Worm (Caenorhabditis elegans) whole organism, young adult: Measurements from ENCODE around the gene W02B3.4.
A peak's percentile ranks its signal among the peaks of the same experiment; 100 is the strongest.

Source experiments
- B0261.1 ChIP-seq: sonication (generic microtip); optimal IDR thresholded peaks from 2 replicates; lab custom pipeline; 2016; ENCODE audit warnings: mild to moderate bottlenecking, missing genetic modification characterization, moderate library complexity, missing compliant biosample characterization
- F22D6.2 ChIP-seq: sonication (generic microtip); optimal IDR thresholded peaks from 2 replicates; lab custom pipeline; 2016; ENCODE audit warnings: mild to moderate bottlenecking, missing genetic modification characterization, missing compliant biosample characterization
- F33H1.4 ChIP-seq: fragments of 200-800 bp; sonication (Bioruptor generic); IDR thresholded peaks from 2 replicates; pipeline ENCODE4 v1.3.6; 2022; ENCODE audit warnings: missing genetic modification reagents, missing genetic modification characterization, missing compliant biosample characterization
- F39B2.1 ChIP-seq: fragments of 200-800 bp; sonication (Bioruptor generic); IDR thresholded peaks from 2 replicates; pipeline ENCODE4 v1.3.6; 2022; ENCODE audit warnings: missing genetic modification reagents, missing genetic modification characterization, missing compliant biosample characterization
- F49E8.2 ChIP-seq: sonication (generic microtip); optimal IDR thresholded peaks from 3 replicates; lab custom pipeline; 2017; ENCODE audit warnings: missing genetic modification characterization, mild to moderate bottlenecking, missing compliant biosample characterization, antibody characterized with exemption, moderate library complexity; ENCODE audit not compliant: insufficient read depth
- F57A8.1 ChIP-seq: fragments of 200-800 bp; sonication (Bioruptor generic); optimal IDR thresholded peaks from 2 replicates; lab custom pipeline; 2018; ENCODE audit warnings: mild to moderate bottlenecking, missing genetic modification characterization, moderate library complexity, missing compliant biosample characterization
- F57C9.4 ChIP-seq: sonication (generic microtip); optimal IDR thresholded peaks from 2 replicates; lab custom pipeline; 2017; ENCODE audit warnings: mild to moderate bottlenecking, missing genetic modification characterization, missing compliant biosample characterization
- K12H6.12 ChIP-seq: fragments of 200-800 bp; sonication (Bioruptor generic); optimal IDR thresholded peaks from 2 replicates; lab custom pipeline; 2018; ENCODE audit warnings: mild to moderate bottlenecking, missing genetic modification characterization, missing compliant biosample characterization
- T26A5.8 ChIP-seq: sonication (generic microtip); optimal IDR thresholded peaks from 2 replicates; lab custom pipeline; 2016; ENCODE audit warnings: missing genetic modification characterization, missing compliant biosample characterization
- Y53F4B.3 ChIP-seq: fragments of 200-800 bp; sonication (Bioruptor generic); IDR thresholded peaks from 2 replicates; pipeline ENCODE4 v1.3.6; 2022; ENCODE audit warnings: missing genetic modification reagents, missing genetic modification characterization, missing compliant biosample characterization
- Y56A3A.18 ChIP-seq: fragments of 200-800 bp; sonication (Bioruptor generic); IDR thresholded peaks from 2 replicates; pipeline ENCODE4 v1.3.6; 2022; ENCODE audit warnings: missing genetic modification reagents, missing genetic modification characterization, missing compliant biosample characterization
- Y67H2A.10 ChIP-seq: fragments of 200-800 bp; sonication (Bioruptor generic); conservative IDR thresholded peaks from 2 replicates; pipeline ENCODE4 v1.3.6; 2022; ENCODE audit warnings: missing genetic modification reagents, missing genetic modification characterization, missing compliant biosample characterization
- aptf-2 ChIP-seq: fragments of 200-800 bp; sonication (Bioruptor generic); conservative IDR thresholded peaks from 2 replicates; pipeline ENCODE4 v1.3.6; 2022; ENCODE audit warnings: missing genetic modification reagents, missing genetic modification characterization, missing compliant biosample characterization
- attf-3 ChIP-seq: fragments of 200-800 bp; sonication (Bioruptor generic); conservative IDR thresholded peaks from 2 replicates; pipeline ENCODE4 v1.3.6; 2022; ENCODE audit warnings: missing genetic modification reagents, missing genetic modification characterization, missing compliant biosample characterization
- attf-5 ChIP-seq: fragments of 200-800 bp; sonication (Bioruptor generic); optimal IDR thresholded peaks from 2 replicates; lab custom pipeline; 2018; ENCODE audit warnings: mild to moderate bottlenecking, missing genetic modification characterization, missing compliant biosample characterization
- bed-2 ChIP-seq: fragments of 200-800 bp; sonication (Bioruptor generic); IDR thresholded peaks from 2 replicates; pipeline ENCODE4 v1.3.6; 2022; ENCODE audit warnings: missing genetic modification reagents, missing genetic modification characterization, missing compliant biosample characterization
- ccch-3 ChIP-seq: fragments of 200-800 bp; sonication (Bioruptor generic); optimal IDR thresholded peaks from 2 replicates; lab custom pipeline; 2018; ENCODE audit warnings: mild to moderate bottlenecking, missing genetic modification characterization, missing compliant biosample characterization
- ceh-40 ChIP-seq: fragments of 200-800 bp; sonication (Bioruptor generic); IDR thresholded peaks from 2 replicates; pipeline ENCODE4 v1.3.6; 2022; ENCODE audit warnings: missing genetic modification characterization, missing compliant biosample characterization
- ceh-79 ChIP-seq: sonication (generic microtip); optimal IDR thresholded peaks from 2 replicates; lab custom pipeline; 2017; ENCODE audit warnings: mild to moderate bottlenecking, missing genetic modification characterization, missing compliant biosample characterization
- ceh-91 ChIP-seq: fragments of 200-800 bp; sonication (Bioruptor generic); IDR thresholded peaks from 2 replicates; pipeline ENCODE4 v1.3.6; 2022; ENCODE audit warnings: missing genetic modification reagents, missing genetic modification characterization, missing compliant biosample characterization
- chd-7 ChIP-seq: sonication (generic microtip); optimal IDR thresholded peaks from 2 replicates; lab custom pipeline; 2016; ENCODE audit warnings: mild to moderate bottlenecking, missing genetic modification characterization, moderate library complexity, missing compliant biosample characterization
- dox-1 ChIP-seq: fragments of 200-800 bp; sonication (Bioruptor generic); IDR thresholded peaks from 2 replicates; pipeline ENCODE4 v1.3.6; 2022; ENCODE audit warnings: missing genetic modification reagents, missing genetic modification characterization, missing compliant biosample characterization
- dpff-1 ChIP-seq: sonication (generic microtip); optimal IDR thresholded peaks from 2 replicates; lab custom pipeline; 2017; ENCODE audit warnings: mild to moderate bottlenecking, missing genetic modification characterization, missing compliant biosample characterization
- egl-18 ChIP-seq: fragments of 200-800 bp; sonication (Bioruptor generic); IDR thresholded peaks from 2 replicates; pipeline ENCODE4 v1.3.6; 2022; ENCODE audit warnings: missing genetic modification reagents, missing genetic modification characterization, missing compliant biosample characterization
- him-1 ChIP-seq: sonication (generic microtip); optimal IDR thresholded peaks from 2 replicates; lab custom pipeline; 2016; ENCODE audit warnings: missing genotype, missing genetic modification reagents, missing genetic modification characterization, missing compliant biosample characterization
- hrde-1 ChIP-seq: sonication (generic microtip); optimal IDR thresholded peaks from 2 replicates; lab custom pipeline; 2016; ENCODE audit warnings: missing genetic modification characterization, mild to moderate bottlenecking, missing compliant biosample characterization, moderate library complexity, missing genotype, missing genetic modification reagents, borderline replicate concordance
- lag-1 ChIP-seq: fragments of 200-800 bp; sonication (Bioruptor generic); IDR thresholded peaks from 2 replicates; pipeline ENCODE4 v1.3.6; 2022; ENCODE audit warnings: missing genetic modification reagents, missing genetic modification characterization, missing compliant biosample characterization
- let-526 ChIP-seq: fragments of 200-800 bp; sonication (Bioruptor generic); IDR thresholded peaks from 2 replicates; pipeline ENCODE4 v1.3.6; 2022; ENCODE audit warnings: missing genetic modification reagents, missing genetic modification characterization, missing compliant biosample characterization
- let-607 ChIP-seq, 2 experiments: fragments of 200-800 bp in 1 of 2; sonication (Bioruptor generic) in 1 of 2; sonication (generic microtip) in 1 of 2; optimal IDR thresholded peaks; 2 replicates each; lab custom pipeline; 2016 to 2018; ENCODE audit warnings: mild to moderate bottlenecking in 2 of 2, missing compliant biosample characterization in 2 of 2, missing genetic modification characterization in 2 of 2, moderate library complexity in 2 of 2, missing genotype in 1 of 2
- lin-26 ChIP-seq: fragments of 200-800 bp; sonication (Bioruptor generic); IDR thresholded peaks from 2 replicates; pipeline ENCODE4 v1.3.6; 2022; ENCODE audit warnings: missing genetic modification reagents, missing genetic modification characterization, missing compliant biosample characterization
- madf-3 ChIP-seq: fragments of 200-800 bp; sonication (Bioruptor generic); IDR thresholded peaks from 2 replicates; pipeline ENCODE4 v1.3.6; 2022; ENCODE audit warnings: missing genetic modification reagents, missing genetic modification characterization, missing compliant biosample characterization
- madf-8 ChIP-seq: fragments of 200-800 bp; sonication (Bioruptor generic); conservative IDR thresholded peaks from 2 replicates; pipeline ENCODE4 v1.3.6; 2022; ENCODE audit warnings: missing genetic modification reagents, missing genetic modification characterization, missing compliant biosample characterization
- mel-28 ChIP-seq: sonication (generic microtip); optimal IDR thresholded peaks from 2 replicates; lab custom pipeline; 2016; ENCODE audit warnings: borderline replicate concordance, mild to moderate bottlenecking, missing genetic modification characterization, missing compliant biosample characterization
- nfyb-1 ChIP-seq: fragments of 200-800 bp; sonication (Bioruptor generic); IDR thresholded peaks from 2 replicates; pipeline ENCODE4 v1.3.6; 2022; ENCODE audit warnings: missing genetic modification reagents, missing genetic modification characterization, missing compliant biosample characterization
- nhr-120 ChIP-seq: fragments of 200-800 bp; sonication (Bioruptor generic); IDR thresholded peaks from 2 replicates; pipeline ENCODE4 v1.3.6; 2022; ENCODE audit warnings: missing genetic modification characterization, missing compliant biosample characterization
- nhr-27 ChIP-seq: fragments of 200-800 bp; sonication (Bioruptor generic); optimal IDR thresholded peaks from 2 replicates; lab custom pipeline; 2018; ENCODE audit warnings: mild to moderate bottlenecking, missing genetic modification characterization, moderate library complexity, missing compliant biosample characterization
- pha-4 ChIP-seq: fragments of 150-350 bp; sonication (generic microtip); optimal IDR thresholded peaks from 2 replicates; lab custom pipeline; 2014; ENCODE audit warnings: missing biosample characterization, missing genetic modification reagents, missing genetic modification characterization
- rec-8 ChIP-seq, 2 experiments: sonication (generic microtip); optimal IDR thresholded peaks; 2 replicates each; lab custom pipeline; 2016; ENCODE audit warnings: mild to moderate bottlenecking in 2 of 2, missing genetic modification characterization in 2 of 2, missing genetic modification reagents in 2 of 2, missing genotype in 2 of 2, missing biosample characterization in 1 of 2, missing compliant biosample characterization in 1 of 2, moderate library complexity in 1 of 2
- rpc-1 ChIP-seq, 2 experiments: fragments of 150-350 bp in 1 of 2; sonication (generic microtip) in 1 of 2; optimal IDR thresholded peaks; 2 replicates each; lab custom pipeline; 2014 to 2018; ENCODE audit warnings: missing biosample characterization in 1 of 2, missing genetic modification characterization in 1 of 2, missing genetic modification reagents in 1 of 2, missing genotype in 1 of 2
- sdz-38 ChIP-seq: sonication (generic microtip); optimal IDR thresholded peaks from 2 replicates; lab custom pipeline; 2016; ENCODE audit warnings: missing genotype, missing genetic modification characterization, missing compliant biosample characterization
- tbx-9 ChIP-seq: sonication (generic microtip); optimal IDR thresholded peaks from 2 replicates; lab custom pipeline; 2016; ENCODE audit warnings: borderline replicate concordance, missing genetic modification characterization, inconsistent platforms, missing compliant biosample characterization
- unc-62 ChIP-seq: fragments of 150-350 bp; optimal IDR thresholded peaks from 2 replicates; lab custom pipeline; 2014; ENCODE audit warnings: missing biosample characterization, missing genetic modification reagents, missing genetic modification characterization
- xnd-1 ChIP-seq: sonication (generic microtip); optimal IDR thresholded peaks from 2 replicates; lab custom pipeline; 2016; ENCODE audit warnings: missing genotype, missing genetic modification reagents, missing genetic modification characterization, missing compliant biosample characterization
- zfh-2 ChIP-seq: fragments of 200-800 bp; sonication (Bioruptor generic); conservative IDR thresholded peaks from 2 replicates; pipeline ENCODE4 v1.3.6; 2022; ENCODE audit warnings: missing genetic modification reagents, missing genetic modification characterization, missing compliant biosample characterization
- ztf-18 ChIP-seq: sonication (generic microtip); optimal IDR thresholded peaks from 2 replicates; lab custom pipeline; 2016; ENCODE audit warnings: missing genotype, mild to moderate bottlenecking, missing genetic modification characterization, missing compliant biosample characterization
- ztf-22 ChIP-seq: fragments of 200-800 bp; sonication (Bioruptor generic); optimal IDR thresholded peaks from 2 replicates; lab custom pipeline; 2018; ENCODE audit warnings: mild to moderate bottlenecking, missing genetic modification characterization, moderate library complexity, missing compliant biosample characterization
- ztf-25 ChIP-seq: fragments of 200-800 bp; sonication (Bioruptor generic); IDR thresholded peaks from 2 replicates; pipeline ENCODE4 v1.3.6; 2022; ENCODE audit warnings: missing genetic modification reagents, missing genetic modification characterization, missing compliant biosample characterization
- ztf-6 ChIP-seq: fragments of 200-800 bp; sonication (Bioruptor generic); IDR thresholded peaks from 2 replicates; pipeline ENCODE4 v1.3.6; 2022; ENCODE audit warnings: missing genetic modification reagents, missing genetic modification characterization, missing compliant biosample characterization

Gene W02B3.4

ce11 chrIII:654365-654764 is 28.9 kb downstream of the W02B3.4 start (continued):
- TF ChIP-seq Y67H2A.10 (GFP tag; lab: Robert Waterston, UW) (no peak), F57A8.1 (GFP tag; lab: Kevin White, UChicago) (no peak), xnd-1 (tag; lab: Kevin White, UChicago) (peak; percentile 47), Y53F4B.3 (GFP tag; lab: Robert Waterston, UW) (no peak), rec-8 (tag; optimal IDR thresholded peaks at IDR 0.05; lab: Kevin White, UChicago) (no peak), ceh-79 (tag; lab: Kevin White, UChicago) (no peak), mel-28 (tag; lab: Kevin White, UChicago) (no peak), pha-4 (tag; lab: Kevin White, UChicago) (no peak), sdz-38 (no peak), madf-8 (GFP tag; lab: Robert Waterston, UW) (peak; percentile 53), ceh-40 (GFP tag; lab: Robert Waterston, UW) (no peak), madf-3 (GFP tag; lab: Robert Waterston, UW) (0 out of 2 replicates have a peak, but pooled peaks have one; percentile 49), ztf-22 (GFP tag; lab: Kevin White, UChicago) (no peak), aptf-2 (GFP tag; lab: Robert Waterston, UW) (0 out of 2 replicates have a peak, but pooled peaks have one; percentile 23), F39B2.1 (GFP tag; lab: Robert Waterston, UW) (no peak), nfyb-1 (GFP tag; lab: Robert Waterston, UW) (no peak), dpff-1 (tag; lab: Kevin White, UChicago) (no peak), ztf-25 (GFP tag; lab: Robert Waterston, UW) (no peak), ztf-6 (GFP tag; lab: Robert Waterston, UW) (no peak), bed-2 (GFP tag; lab: Robert Waterston, UW) (no peak), chd-7 (tag; lab: Kevin White, UChicago) (no peak), him-1 (no peak), dox-1 (GFP tag; lab: Robert Waterston, UW) (0 out of 2 replicates have a peak, but pooled peaks have one; percentile 21), attf-3 (GFP tag; lab: Robert Waterston, UW) (no peak), rpc-1 (optimal IDR thresholded peaks at IDR 0.05; lab: Kevin White, UChicago) (no peak), rpc-1 (tag; optimal IDR thresholded peaks at IDR 0.05; lab: Kevin White, UChicago) (no peak), F33H1.4 (0 out of 2 replicates have a peak, but pooled peaks have one; percentile 12), unc-62 (no peak), egl-18 (GFP tag; lab: Robert Waterston, UW) (no peak), attf-5 (no peak), lag-1 (GFP tag; lab: Robert Waterston, UW) (no peak), B0261.1 (tag; lab: Kevin White, UChicago) (no peak), hrde-1 (no peak), ztf-18 (tag; lab: Kevin White, UChicago) (no peak), F49E8.2 (tag; lab: Kevin White, UChicago) (no peak), lin-26 (no peak), let-607 (tag; optimal IDR thresholded peaks at IDR 0.05; lab: Kevin White, UChicago) (no peak), Y56A3A.18 (GFP tag; lab: Robert Waterston, UW) (no peak), K12H6.12 (tag; lab: Kevin White, UChicago) (no peak), zfh-2 (GFP tag; lab: Robert Waterston, UW) (no peak), F57C9.4 (no peak), nhr-27 (no peak), nhr-120 (GFP tag; lab: Robert Waterston, UW) (no peak), T26A5.8 (no peak), F22D6.2 (tag; lab: Kevin White, UChicago) (no peak), ccch-3 (GFP tag; lab: Kevin White, UChicago) (no peak), ceh-91 (GFP tag; lab: Robert Waterston, UW) (0 out of 2 replicates have a peak, but pooled peaks have one; percentile 19), let-526 (GFP tag; lab: Robert Waterston, UW) (no peak), tbx-9 (tag; lab: Kevin White, UChicago) (no peak)
